Fruit fly (Drosophila melanogaster): ENCODE results near the gene RpL7-like.

The RpL7-like gene

dm6 chr2L:12011682-12012655 lies 44.2 kb upstream of the RpL7-like start (continued):
- TF ChIP-seq fd3F (GFP tag; optimal IDR thresholded peaks at IDR 0.05) (peak; percentile 32), mld (GFP tag; IDR thresholded peaks at IDR 0.05; ENCODE audit: partially characterized antibody) (no peak), CG8359 (GFP tag; optimal IDR thresholded peaks at IDR 0.05; ENCODE audit: borderline replicate concordance) (peak; percentile 35), CG17361 (GFP tag; IDR thresholded peaks at IDR 0.05) (no peak), CG17328 (GFP tag; IDR thresholded peaks at IDR 0.05) (no peak), CG13624 (GFP tag; optimal IDR thresholded peaks at IDR 0.05) (peak; percentile 88), H15 (GFP tag; IDR thresholded peaks at IDR 0.05) (no peak), fru (optimal IDR thresholded peaks at IDR 0.05) (no peak), CG31224 (GFP tag; IDR thresholded peaks at IDR 0.05) (no peak), CG17912 (GFP tag; optimal IDR thresholded peaks at IDR 0.05) (peak; percentile 6), CG3281 (GFP tag; optimal IDR thresholded peaks at IDR 0.05) (peak; percentile 62), zen2 (GFP tag; IDR thresholded peaks at IDR 0.05; ENCODE audit: partially characterized antibody) (no peak), ttk (GFP tag; IDR thresholded peaks at IDR 0.05) (no peak), Nf-YB (GFP tag; optimal IDR thresholded peaks at IDR 0.05) (peak; percentile 88), CG8281 (tag; optimal IDR thresholded peaks at IDR 0.05) (peak; percentile 26), CG4360 (GFP tag; IDR thresholded peaks at IDR 0.05) (no peak), dysf (GFP tag; IDR thresholded peaks at IDR 0.05) (no peak), CG12942 (GFP tag; optimal IDR thresholded peaks at IDR 0.05) (peak; percentile 26), nerfin-1 (tag; optimal IDR thresholded peaks at IDR 0.05) (peak; percentile 100), knrl (GFP tag; IDR thresholded peaks at IDR 0.05; ENCODE audit: partially characterized antibody) (no peak), pzg (GFP tag; optimal IDR thresholded peaks at IDR 0.05) (peak; percentile 67), CG2678 (tag; optimal IDR thresholded peaks at IDR 0.05) (peak; percentile 71), jigr1 (GFP tag; IDR thresholded peaks at IDR 0.05) (no peak), CG6854 (GFP tag; optimal IDR thresholded peaks at IDR 0.05) (peak; percentile 39), CG6272 (GFP tag; IDR thresholded peaks at IDR 0.05) (peak; percentile 80), CrebB (tag; optimal IDR thresholded peaks at IDR 0.05) (peak; percentile 72), CG3838 (GFP tag; optimal IDR thresholded peaks at IDR 0.05) (peak; percentile 46), en (GFP tag; optimal IDR thresholded peaks at IDR 0.05) (peak; percentile 38), Scr (GFP tag; IDR thresholded peaks at IDR 0.05; ENCODE audit: partially characterized antibody) (no peak), MESR4 (GFP tag; optimal IDR thresholded peaks at IDR 0.05) (peak; percentile 4), ftz-f1 (GFP tag; optimal IDR thresholded peaks at IDR 0.05) (peak; percentile 99), Dref (GFP tag; IDR thresholded peaks at IDR 0.05) (no peak), NC2β (GFP tag; optimal IDR thresholded peaks at IDR 0.05) (peak; percentile 70), Fer3 (tag; optimal IDR thresholded peaks at IDR 0.05) (peak; percentile 55), ci (GFP tag; IDR thresholded peaks at IDR 0.05) (no peak), nom (GFP tag; optimal IDR thresholded peaks at IDR 0.05) (peak; percentile 88), zf30C (GFP tag; optimal IDR thresholded peaks at IDR 0.05) (no peak), CG8944 (GFP tag; optimal IDR thresholded peaks at IDR 0.05) (peak; percentile 57), gcm (GFP tag; optimal IDR thresholded peaks at IDR 0.05) (peak; percentile 77), corto (GFP tag; optimal IDR thresholded peaks at IDR 0.05) (no peak), CG1603 (tag; optimal IDR thresholded peaks at IDR 0.05) (peak; percentile 80), cato (GFP tag; optimal IDR thresholded peaks at IDR 0.05; ENCODE audit: borderline replicate concordance) (no peak), Hr3 (GFP tag; optimal IDR thresholded peaks at IDR 0.05) (peak; percentile 36), bowl (GFP tag; IDR thresholded peaks at IDR 0.05) (no peak), repo (GFP tag; optimal IDR thresholded peaks at IDR 0.05) (peak; percentile 77), schlank (tag; optimal IDR thresholded peaks at IDR 0.05) (peak; percentile 54), CG2875 (GFP tag; optimal IDR thresholded peaks at IDR 0.05) (peak; percentile 28), phol (tag; optimal IDR thresholded peaks at IDR 0.05) (peak; percentile 58)

Measured in whole organism, embryonic.